Fruit fly (Drosophila melanogaster) whole organism, embryonic: Measurements from ENCODE around the gene Sr-CI.

Experiments used
- Bteb2 ChIP-seq: fragments of 200-800 bp; sonication (Bioruptor generic); optimal IDR thresholded peaks from 2 replicates; lab custom pipeline; 2016; ENCODE audit warnings: missing biosample characterization, missing genetic modification characterization
- CG11504 ChIP-seq: fragments of 200-800 bp; sonication (Bioruptor generic); optimal IDR thresholded peaks from 3 replicates; lab custom pipeline; 2019; ENCODE audit warnings: missing biosample characterization, mild to moderate bottlenecking, missing genetic modification characterization, moderate library complexity
- CG12104 ChIP-seq: fragments of 200-800 bp; sonication (Bioruptor generic); optimal IDR thresholded peaks from 3 replicates; lab custom pipeline; 2016; ENCODE audit warnings: missing biosample characterization, missing genetic modification characterization
- CG12744 ChIP-seq: fragments of 200-800 bp; sonication (Bioruptor generic); optimal IDR thresholded peaks from 2 replicates; lab custom pipeline; 2016; ENCODE audit warnings: missing biosample characterization, missing genetic modification characterization
- CG12769 ChIP-seq: fragments of 200-800 bp; sonication (Bioruptor generic); optimal IDR thresholded peaks from 2 replicates; lab custom pipeline; 2019; ENCODE audit warnings: missing biosample characterization, mild to moderate bottlenecking, missing genetic modification characterization, moderate library complexity
- CG13296 ChIP-seq: fragments of 200-800 bp; sonication (Bioruptor generic); optimal IDR thresholded peaks from 3 replicates; lab custom pipeline; 2018; ENCODE audit warnings: missing biosample characterization, mild to moderate bottlenecking, missing genetic modification characterization
- CG14014 ChIP-seq: fragments of 200-800 bp; sonication (Bioruptor generic); IDR thresholded peaks from 2 replicates; pipeline ENCODE4 v1.3.6; 2022; ENCODE audit warnings: missing biosample characterization, missing genetic modification characterization
- CG1529 ChIP-seq: fragments of 200-800 bp; sonication (Bioruptor generic); optimal IDR thresholded peaks from 3 replicates; lab custom pipeline; 2018; ENCODE audit warnings: missing biosample characterization, missing genetic modification characterization
- CG18764 ChIP-seq: fragments of 200-800 bp; sonication (Bioruptor generic); optimal IDR thresholded peaks from 3 replicates; lab custom pipeline; 2016; ENCODE audit warnings: missing biosample characterization, missing genetic modification characterization
- CG30403 ChIP-seq: fragments of 200-800 bp; sonication (Bioruptor generic); optimal IDR thresholded peaks from 3 replicates; lab custom pipeline; 2016; ENCODE audit warnings: missing biosample characterization, missing genetic modification characterization
- CG32767 ChIP-seq: fragments of 200-800 bp; sonication (Bioruptor generic); IDR thresholded peaks from 2 replicates; pipeline ENCODE4 v1.3.6; 2022; ENCODE audit warnings: missing biosample characterization, missing genetic modification characterization
- CG3407 ChIP-seq: fragments of 200-800 bp; sonication (Bioruptor generic); optimal IDR thresholded peaks from 2 replicates; lab custom pipeline; 2018; ENCODE audit warnings: missing biosample characterization, mild to moderate bottlenecking, missing genetic modification characterization
- CG34224 ChIP-seq: fragments of 200-800 bp; sonication (Bioruptor generic); IDR thresholded peaks from 3 replicates; pipeline ENCODE4 v1.3.6; 2022; ENCODE audit warnings: missing biosample characterization, missing genetic modification characterization; ENCODE audit not compliant: partially characterized antibody
- CG34376 ChIP-seq: fragments of 200-800 bp; sonication (Bioruptor generic); optimal IDR thresholded peaks from 2 replicates; lab custom pipeline; 2018; ENCODE audit warnings: missing biosample characterization, mild to moderate bottlenecking, missing genetic modification characterization
- CG3995 ChIP-seq: fragments of 200-800 bp; sonication (Bioruptor generic); optimal IDR thresholded peaks from 3 replicates; lab custom pipeline; 2016; ENCODE audit warnings: missing biosample characterization, missing genetic modification characterization
- CG5245 ChIP-seq: fragments of 200-800 bp; sonication (Bioruptor generic); optimal IDR thresholded peaks from 3 replicates; lab custom pipeline; 2016; ENCODE audit warnings: missing biosample characterization, missing genetic modification characterization
- CG6683 ChIP-seq: fragments of 200-800 bp; sonication (Bioruptor generic); optimal IDR thresholded peaks from 2 replicates; lab custom pipeline; 2017; ENCODE audit warnings: missing biosample characterization, mild to moderate bottlenecking, missing genetic modification characterization, missing genetic modification reagents
- CG7271 ChIP-seq: fragments of 200-800 bp; sonication (Bioruptor generic); optimal IDR thresholded peaks from 2 replicates; lab custom pipeline; 2018; ENCODE audit warnings: missing biosample characterization, mild to moderate bottlenecking, missing genetic modification characterization, moderate library complexity
- CG9437 ChIP-seq: fragments of 200-800 bp; sonication (Bioruptor generic); optimal IDR thresholded peaks from 2 replicates; lab custom pipeline; 2018; ENCODE audit warnings: missing biosample characterization, mild to moderate bottlenecking, missing genetic modification characterization
- Dek ChIP-seq: fragments of 200-800 bp; sonication (Bioruptor generic); optimal IDR thresholded peaks from 3 replicates; lab custom pipeline; 2019; ENCODE audit warnings: missing biosample characterization, mild to moderate bottlenecking, missing genetic modification characterization, moderate library complexity
- Elba2 ChIP-seq: fragments of 200-800 bp; sonication (Bioruptor generic); optimal IDR thresholded peaks from 3 replicates; lab custom pipeline; 2016; ENCODE audit warnings: missing biosample characterization, missing genetic modification characterization
- Ets65A ChIP-seq: fragments of 200-800 bp; sonication (Bioruptor generic); peaks from one replicate; lab custom pipeline; 2016; ENCODE audit warnings: missing biosample characterization, missing genetic modification characterization
- H15 ChIP-seq: fragments of 200-800 bp; sonication (Bioruptor generic); IDR thresholded peaks from 3 replicates; pipeline ENCODE4 v1.3.6; 2022; ENCODE audit warnings: missing biosample characterization, missing genetic modification characterization
- HmgZ ChIP-seq: fragments of 200-800 bp; sonication (Bioruptor generic); optimal IDR thresholded peaks from 2 replicates; lab custom pipeline; 2018; ENCODE audit warnings: missing biosample characterization, mild to moderate bottlenecking, missing genetic modification characterization
- Hmr ChIP-seq: fragments of 200-800 bp; sonication (Bioruptor generic); optimal IDR thresholded peaks from 3 replicates; lab custom pipeline; 2017; ENCODE audit warnings: mild to moderate bottlenecking, missing biosample characterization, missing genetic modification reagents, missing genetic modification characterization
- Kr ChIP-seq: fragments of 200-800 bp; sonication (Bioruptor generic); optimal IDR thresholded peaks from 2 replicates; lab custom pipeline; 2017; ENCODE audit warnings: missing biosample characterization, mild to moderate bottlenecking, missing genetic modification characterization
- Lim3 ChIP-seq: fragments of 200-800 bp; sonication (Bioruptor generic); IDR thresholded peaks from 2 replicates; pipeline ENCODE4 v1.3.6; 2022; ENCODE audit warnings: missing biosample characterization, missing genetic modification characterization
- Meics ChIP-seq: fragments of 200-800 bp; sonication (Bioruptor generic); optimal IDR thresholded peaks from 2 replicates; lab custom pipeline; 2017; ENCODE audit warnings: missing biosample characterization, mild to moderate bottlenecking, missing genetic modification characterization
- NK7.1 ChIP-seq: fragments of 200-800 bp; sonication (Bioruptor generic); optimal IDR thresholded peaks from 3 replicates; lab custom pipeline; 2016; ENCODE audit warnings: missing biosample characterization, missing genetic modification characterization
- Nf-YA ChIP-seq: fragments of 200-800 bp; sonication (Bioruptor generic); IDR thresholded peaks from 2 replicates; pipeline ENCODE4 v1.3.6; 2022; ENCODE audit warnings: missing biosample characterization, missing genetic modification characterization
- PHDP ChIP-seq: fragments of 200-800 bp; sonication (Bioruptor generic); optimal IDR thresholded peaks from 3 replicates; lab custom pipeline; 2018; ENCODE audit warnings: missing biosample characterization, mild to moderate bottlenecking, missing genetic modification characterization, moderate library complexity
- Poxn ChIP-seq: fragments of 200-800 bp; sonication (Bioruptor generic); IDR thresholded peaks from 2 replicates; pipeline ENCODE4 v1.3.6; 2022; ENCODE audit warnings: missing biosample characterization, missing genetic modification characterization
- crol ChIP-seq: fragments of 200-800 bp; sonication (Bioruptor generic); IDR thresholded peaks from 2 replicates; pipeline ENCODE4 v1.3.6; 2022; ENCODE audit warnings: missing biosample characterization, missing genetic modification characterization
- ewg ChIP-seq: fragments of 200-800 bp; sonication (Bioruptor generic); optimal IDR thresholded peaks from 3 replicates; lab custom pipeline; 2017; ENCODE audit warnings: mild to moderate bottlenecking, missing biosample characterization, missing genetic modification reagents, missing genetic modification characterization
- fd96Cb ChIP-seq: fragments of 200-800 bp; sonication (Bioruptor generic); optimal IDR thresholded peaks from 2 replicates; lab custom pipeline; 2018; ENCODE audit warnings: missing biosample characterization, mild to moderate bottlenecking, missing genetic modification characterization, moderate library complexity
- gcm2 ChIP-seq: fragments of 200-800 bp; sonication (Bioruptor generic); optimal IDR thresholded peaks from 2 replicates; lab custom pipeline; 2016; ENCODE audit warnings: missing biosample characterization, missing genetic modification characterization
- insv ChIP-seq, 2 experiments: fragments of 200-800 bp; sonication (Bioruptor generic); optimal IDR thresholded peaks; 3 replicates each; lab custom pipeline; 2016 to 2018; ENCODE audit warnings: missing biosample characterization in 2 of 2, missing genetic modification characterization in 2 of 2
- kni ChIP-seq: fragments of 200-800 bp; sonication (Bioruptor generic); optimal IDR thresholded peaks from 3 replicates; lab custom pipeline; 2017; ENCODE audit warnings: mild to moderate bottlenecking, missing biosample characterization, missing genetic modification reagents, missing genetic modification characterization
- lmd ChIP-seq: fragments of 200-800 bp; sonication (Bioruptor generic); IDR thresholded peaks from 2 replicates; pipeline ENCODE4 v1.3.6; 2022; ENCODE audit warnings: missing biosample characterization, missing genetic modification characterization
- mld ChIP-seq: fragments of 200-800 bp; sonication (Bioruptor generic); IDR thresholded peaks from 3 replicates; pipeline ENCODE4 v1.3.6; 2022; ENCODE audit warnings: missing biosample characterization, missing genetic modification characterization; ENCODE audit not compliant: partially characterized antibody
- nom ChIP-seq: fragments of 200-800 bp; sonication (Bioruptor generic); optimal IDR thresholded peaks from 2 replicates; lab custom pipeline; 2017; ENCODE audit warnings: missing biosample characterization, missing genetic modification characterization, mild to moderate bottlenecking, moderate library complexity, missing genetic modification reagents
- pan ChIP-seq, 4 experiments: fragments of >200 bp in 3 of 4; fragments of 200-800 bp in 1 of 4; sonication (Bioruptor generic) in 1 of 4; optimal IDR thresholded peaks in 3 of 4; IDR thresholded peaks in 1 of 4; 2 replicates each; pipeline versions ENCODE4 v1.3.6 to Lab custom; 2017 to 2022; ENCODE audit warnings: missing biosample characterization in 2 of 4, missing genetic modification characterization in 2 of 4, mixed read lengths in 1 of 4
- pita ChIP-seq: fragments of 200-800 bp; sonication (Bioruptor generic); optimal IDR thresholded peaks from 2 replicates; lab custom pipeline; 2017; ENCODE audit warnings: missing biosample characterization, mild to moderate bottlenecking, missing genetic modification characterization
- pnt ChIP-seq: fragments of 200-800 bp; sonication (Bioruptor generic); optimal IDR thresholded peaks from 3 replicates; lab custom pipeline; 2016; ENCODE audit warnings: missing biosample characterization, missing genetic modification characterization
- psq ChIP-seq: fragments of 200-800 bp; sonication (Bioruptor generic); optimal IDR thresholded peaks from 2 replicates; lab custom pipeline; 2017; ENCODE audit warnings: missing biosample characterization, missing genetic modification characterization
- sc ChIP-seq, 3 experiments: fragments of >200 bp in 2 of 3; fragments of 200-800 bp in 1 of 3; sonication (Bioruptor generic) in 1 of 3; optimal IDR thresholded peaks; 2 replicates in 2 of 3; 3 replicates in 1 of 3; lab custom pipeline; 2017; ENCODE audit warnings: mild to moderate bottlenecking in 1 of 3, missing biosample characterization in 1 of 3, missing genetic modification characterization in 1 of 3, missing genetic modification reagents in 1 of 3
- sr ChIP-seq: fragments of 200-800 bp; sonication (Bioruptor generic); IDR thresholded peaks from 3 replicates; pipeline ENCODE4 v1.3.6; 2022; ENCODE audit warnings: missing biosample characterization, missing genetic modification characterization
- unc-4 ChIP-seq: fragments of 200-800 bp; sonication (Bioruptor generic); IDR thresholded peaks from 2 replicates; pipeline ENCODE4 v1.3.6; 2022; ENCODE audit warnings: missing biosample characterization, missing genetic modification characterization; ENCODE audit not compliant: partially characterized antibody

The Sr-CI gene

DNA sequence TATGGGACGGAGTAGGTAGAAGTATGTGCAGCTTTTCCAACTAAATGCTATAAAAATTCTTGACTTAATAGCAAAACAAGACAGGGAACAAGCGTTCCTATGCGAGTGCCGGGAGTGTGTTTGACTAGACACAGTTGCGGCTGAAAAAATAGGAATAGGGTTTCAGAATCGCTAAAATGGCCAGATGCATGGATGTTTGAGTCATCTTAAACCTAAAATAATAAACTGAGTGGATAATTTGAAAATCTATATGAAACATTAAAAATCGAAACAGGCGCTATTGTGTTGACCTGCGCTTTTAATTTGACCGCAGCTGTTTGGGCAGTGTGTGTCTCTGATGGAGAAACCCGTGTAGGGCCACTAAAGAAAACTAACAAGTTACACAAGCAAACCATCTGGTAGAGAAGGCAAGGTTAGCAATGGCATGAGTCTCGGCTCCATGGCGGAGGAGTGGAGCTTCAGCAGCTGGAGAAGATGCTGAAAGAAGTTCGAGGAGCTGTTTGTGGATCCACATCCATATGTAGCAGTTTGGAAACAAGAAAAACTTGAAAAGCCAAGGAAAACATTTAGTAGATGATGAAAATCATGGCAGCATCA lies 27.7 kb upstream of the Sr-CI start (continued):
- TF ChIP-seq Elba2 (GFP tag; lab: Kevin White, UChicago) (no peak), Nf-YA (GFP tag; lab: Robert Waterston, UW) (no peak), gcm2 (peak; percentile 53), CG9437 (GFP tag; lab: Kevin White, UChicago) (peak; percentile 58), pita (GFP tag; lab: Kevin White, UChicago) (no peak), CG32767 (GFP tag; lab: Robert Waterston, UW) (peak; percentile 70), CG12744 (GFP tag; lab: Kevin White, UChicago) (peak; percentile 56), CG6683 (GFP tag; lab: Kevin White, UChicago) (peak; percentile 28), pnt (GFP tag; lab: Kevin White, UChicago) (peak; percentile 77), CG3407 (GFP tag; lab: Kevin White, UChicago) (peak; percentile 63), CG5245 (peak; percentile 41), CG1529 (peak; percentile 74), fd96Cb (tag; lab: Kevin White, UChicago) (peak; percentile 75), PHDP (tag; lab: Kevin White, UChicago) (peak; percentile 81), insv (GFP tag; optimal IDR thresholded peaks at IDR 0.05; lab: Kevin White, UChicago) (no peak), H15 (GFP tag; lab: Robert Waterston, UW) (peak; percentile 63; the same call in 2 of the 3 replicates), CG12104 (GFP tag; lab: Kevin White, UChicago) (peak; percentile 46), CG18764 (GFP tag; lab: Kevin White, UChicago) (peak; percentile 59), CG13296 (no peak), Poxn (GFP tag; lab: Robert Waterston, UW) (no peak), ewg (GFP tag; lab: Kevin White, UChicago) (peak; percentile 68), unc-4 (GFP tag; lab: Robert Waterston, UW) (no peak), CG7271 (tag; lab: Kevin White, UChicago) (no peak), Kr (GFP tag; lab: Kevin White, UChicago) (no peak), CG34224 (GFP tag; lab: Robert Waterston, UW) (no peak), Dek (tag; lab: Kevin White, UChicago) (peak; percentile 50), pan (optimal IDR thresholded peaks at IDR 0.05; lab: Kevin White, UChicago) (no peak), pan (GFP tag; optimal IDR thresholded peaks at IDR 0.05 in 1 of 2, IDR thresholded peaks at IDR 0.05 in 1 of 2) (peak in 1 of 2 experiments; percentile 87), CG12769 (tag; lab: Kevin White, UChicago) (peak; percentile 83), CG11504 (tag; lab: Kevin White, UChicago) (peak; percentile 79), kni (GFP tag; lab: Kevin White, UChicago) (no peak), CG3995 (no peak), CG34376 (GFP tag; lab: Kevin White, UChicago) (no peak), sr (GFP tag; lab: Robert Waterston, UW) (peak; percentile 58; the same call in 1 of the 3 replicates), Ets65A (peak; percentile 95), lmd (GFP tag; lab: Robert Waterston, UW) (peak; percentile 83), CG30403 (GFP tag; lab: Kevin White, UChicago) (peak; percentile 81), psq (GFP tag; lab: Kevin White, UChicago) (peak; percentile 19), NK7.1 (GFP tag; lab: Kevin White, UChicago) (peak; percentile 33), Bteb2 (peak; percentile 39), mld (GFP tag; lab: Robert Waterston, UW) (no peak), crol (GFP tag; lab: Robert Waterston, UW) (peak; percentile 27; the same call in 1 of the 2 replicates), Lim3 (GFP tag; lab: Robert Waterston, UW) (0 out of 2 replicates have a peak, but pooled peaks have one; percentile 43), Hmr (peak; percentile 73), nom (peak; percentile 16), CG14014 (peak; percentile 80), HmgZ (tag; lab: Kevin White, UChicago) (peak; percentile 46), Meics (GFP tag; lab: Kevin White, UChicago) (peak; percentile 72), sc (optimal IDR thresholded peaks at IDR 0.05; lab: Kevin White, UChicago) (no peak), sc (GFP tag; optimal IDR thresholded peaks at IDR 0.05; lab: Kevin White, UChicago) (peak; percentile 29)
